Fruit fly (Drosophila melanogaster) whole organism, embryonic: ENCODE results near the gene GILT3.

Experiments
- Atf6 ChIP-seq: fragments of 200-800 bp; sonication (Bioruptor generic); IDR thresholded peaks from 2 replicates; pipeline ENCODE4 v1.3.6; 2022; ENCODE audit warnings: missing biosample characterization, missing genetic modification characterization
- Bgb ChIP-seq: fragments of 200-800 bp; sonication (Bioruptor generic); IDR thresholded peaks from 2 replicates; pipeline ENCODE4 v1.3.6; 2022; ENCODE audit warnings: missing biosample characterization, missing genetic modification characterization; ENCODE audit not compliant: partially characterized antibody
- CG10147 ChIP-seq: fragments of 200-800 bp; sonication (Bioruptor generic); optimal IDR thresholded peaks from 2 replicates; lab custom pipeline; 2019; ENCODE audit warnings: missing biosample characterization, mild to moderate bottlenecking, missing genetic modification characterization, moderate library complexity
- CG10979 ChIP-seq: fragments of 200-800 bp; sonication (Bioruptor generic); optimal IDR thresholded peaks from 2 replicates; lab custom pipeline; 2018; ENCODE audit warnings: missing biosample characterization, mild to moderate bottlenecking, missing genetic modification characterization, moderate library complexity
- CG12942 ChIP-seq: fragments of 200-800 bp; sonication (Bioruptor generic); optimal IDR thresholded peaks from 3 replicates; lab custom pipeline; 2016; ENCODE audit warnings: missing biosample characterization, missing genetic modification characterization
- CG1529 ChIP-seq: fragments of 200-800 bp; sonication (Bioruptor generic); optimal IDR thresholded peaks from 3 replicates; lab custom pipeline; 2018; ENCODE audit warnings: missing biosample characterization, missing genetic modification characterization
- CG15514 ChIP-seq: fragments of 200-800 bp; sonication (Bioruptor generic); optimal IDR thresholded peaks from 3 replicates; lab custom pipeline; 2017; ENCODE audit warnings: missing biosample characterization, missing genetic modification characterization, mild to moderate bottlenecking, moderate library complexity, missing genetic modification reagents
- CG17568 ChIP-seq: fragments of 200-800 bp; sonication (Bioruptor generic); optimal IDR thresholded peaks from 2 replicates; lab custom pipeline; 2018; ENCODE audit warnings: missing biosample characterization, mild to moderate bottlenecking, missing genetic modification characterization, moderate library complexity
- CG17912 ChIP-seq: fragments of 200-800 bp; sonication (Bioruptor generic); optimal IDR thresholded peaks from 2 replicates; lab custom pipeline; 2018; ENCODE audit warnings: missing biosample characterization, mild to moderate bottlenecking, missing genetic modification characterization
- CG18476 ChIP-seq: fragments of 200-800 bp; sonication (Bioruptor generic); optimal IDR thresholded peaks from 2 replicates; lab custom pipeline; 2016; ENCODE audit warnings: missing biosample characterization, mild to moderate bottlenecking, missing genetic modification characterization
- CG18764 ChIP-seq: fragments of 200-800 bp; sonication (Bioruptor generic); optimal IDR thresholded peaks from 3 replicates; lab custom pipeline; 2016; ENCODE audit warnings: missing biosample characterization, missing genetic modification characterization
- CG2199 ChIP-seq: fragments of 200-800 bp; sonication (Bioruptor generic); IDR thresholded peaks from 3 replicates; pipeline ENCODE4 v1.3.6; 2022; ENCODE audit warnings: missing biosample characterization, missing genetic modification characterization
- CG3065 ChIP-seq: fragments of 200-800 bp; sonication (Bioruptor generic); optimal IDR thresholded peaks from 2 replicates; lab custom pipeline; 2016; ENCODE audit warnings: missing biosample characterization, missing genetic modification characterization
- CG33557 ChIP-seq: fragments of 200-800 bp; sonication (Bioruptor generic); optimal IDR thresholded peaks from 2 replicates; lab custom pipeline; 2019; ENCODE audit warnings: missing biosample characterization, mild to moderate bottlenecking, missing genetic modification characterization, moderate library complexity
- CG3847 ChIP-seq: fragments of 200-800 bp; sonication (Bioruptor generic); IDR thresholded peaks from 2 replicates; pipeline ENCODE4 v1.3.6; 2022; ENCODE audit warnings: missing biosample characterization, missing genetic modification characterization
- CG6854 ChIP-seq: fragments of 200-800 bp; sonication (Bioruptor generic); optimal IDR thresholded peaks from 3 replicates; lab custom pipeline; 2017; ENCODE audit warnings: missing biosample characterization, mild to moderate bottlenecking, missing genetic modification characterization
- CG7271 ChIP-seq: fragments of 200-800 bp; sonication (Bioruptor generic); optimal IDR thresholded peaks from 2 replicates; lab custom pipeline; 2018; ENCODE audit warnings: missing biosample characterization, mild to moderate bottlenecking, missing genetic modification characterization, moderate library complexity
- CG8359 ChIP-seq: fragments of 200-800 bp; sonication (Bioruptor generic); optimal IDR thresholded peaks from 2 replicates; lab custom pipeline; 2017; ENCODE audit warnings: missing biosample characterization, mild to moderate bottlenecking, missing genetic modification characterization, borderline replicate concordance
- CG9817 ChIP-seq: fragments of 200-800 bp; sonication (Bioruptor generic); optimal IDR thresholded peaks from 2 replicates; lab custom pipeline; 2018; ENCODE audit warnings: missing biosample characterization, mild to moderate bottlenecking, missing genetic modification characterization, moderate library complexity
- CG9932 ChIP-seq: fragments of 200-800 bp; sonication (Bioruptor generic); IDR thresholded peaks from 2 replicates; pipeline ENCODE4 v1.3.6; 2022; ENCODE audit warnings: missing biosample characterization, missing genetic modification characterization
- CrebB ChIP-seq: fragments of 200-800 bp; sonication (Bioruptor generic); optimal IDR thresholded peaks from 3 replicates; lab custom pipeline; 2018; ENCODE audit warnings: missing biosample characterization, mild to moderate bottlenecking, missing genetic modification characterization
- Dip3 ChIP-seq: fragments of 200-800 bp; sonication (Bioruptor generic); optimal IDR thresholded peaks from 3 replicates; lab custom pipeline; 2016; ENCODE audit warnings: missing biosample characterization, missing genetic modification characterization
- E2f2 ChIP-seq: fragments of 200-800 bp; sonication (Bioruptor generic); IDR thresholded peaks from 2 replicates; pipeline ENCODE4 v1.3.6; 2022; ENCODE audit warnings: missing biosample characterization, missing genetic modification characterization
- HLHmδ ChIP-seq: fragments of 200-800 bp; sonication (Bioruptor generic); optimal IDR thresholded peaks from 2 replicates; lab custom pipeline; 2018; ENCODE audit warnings: missing biosample characterization, mild to moderate bottlenecking, missing genetic modification characterization, moderate library complexity
- Hand ChIP-seq: fragments of 200-800 bp; sonication (Bioruptor generic); optimal IDR thresholded peaks from 2 replicates; lab custom pipeline; 2017; ENCODE audit warnings: mild to moderate bottlenecking, missing biosample characterization, missing genetic modification reagents, missing genetic modification characterization
- Pdp1 ChIP-seq, 2 experiments: fragments of 200-800 bp; sonication (Bioruptor generic); optimal IDR thresholded peaks; 3 replicates each; lab custom pipeline; 2016; ENCODE audit warnings: missing biosample characterization in 2 of 2, missing genetic modification characterization in 2 of 2, mild to moderate bottlenecking in 1 of 2, moderate library complexity in 1 of 2
- Ptx1 ChIP-seq: fragments of 200-800 bp; sonication (Bioruptor generic); IDR thresholded peaks from 2 replicates; pipeline ENCODE4 v1.3.6; 2022; ENCODE audit warnings: missing biosample characterization, missing genetic modification characterization
- Side ChIP-seq: fragments of 200-800 bp; sonication (Bioruptor generic); optimal IDR thresholded peaks from 2 replicates; lab custom pipeline; 2016; ENCODE audit warnings: missing biosample characterization, missing genetic modification characterization
- Sin3A ChIP-seq: fragments of >200 bp; optimal IDR thresholded peaks from 2 replicates; lab custom pipeline; 2018
- Stat92E ChIP-seq, 3 experiments: fragments of >200 bp in 2 of 3; fragments of 200-800 bp in 1 of 3; sonication (Bioruptor generic) in 1 of 3; optimal IDR thresholded peaks; 2 replicates each; lab custom pipeline; 2017 to 2019; ENCODE audit warnings: missing biosample characterization in 3 of 3, missing genetic modification characterization in 3 of 3, mild to moderate bottlenecking in 1 of 3, moderate library complexity in 1 of 3
- TFAM ChIP-seq: fragments of 200-800 bp; sonication (Bioruptor generic); optimal IDR thresholded peaks from 2 replicates; lab custom pipeline; 2017; ENCODE audit warnings: missing biosample characterization, missing genetic modification characterization, inconsistent platforms
- ase ChIP-seq: fragments of 200-800 bp; sonication (Bioruptor generic); IDR thresholded peaks from 3 replicates; pipeline ENCODE4 v1.3.6; 2022; ENCODE audit warnings: missing biosample characterization, missing genetic modification characterization
- az2 ChIP-seq: fragments of 200-800 bp; sonication (Bioruptor generic); optimal IDR thresholded peaks from 3 replicates; lab custom pipeline; 2016; ENCODE audit warnings: missing biosample characterization, missing genetic modification characterization
- bowl ChIP-seq: fragments of 200-800 bp; sonication (Bioruptor generic); IDR thresholded peaks from 2 replicates; pipeline ENCODE4 v1.3.6; 2022; ENCODE audit warnings: missing biosample characterization, missing genetic modification characterization
- dan ChIP-seq: fragments of 200-800 bp; sonication (Bioruptor generic); IDR thresholded peaks from 2 replicates; pipeline ENCODE4 v1.3.6; 2022; ENCODE audit warnings: missing biosample characterization, missing genetic modification characterization
- exex ChIP-seq: fragments of 200-800 bp; sonication (Bioruptor generic); optimal IDR thresholded peaks from 4 replicates; lab custom pipeline; 2018; ENCODE audit warnings: missing biosample characterization, mild to moderate bottlenecking, missing genetic modification characterization, moderate library complexity
- fd64A ChIP-seq: fragments of 200-800 bp; sonication (Bioruptor generic); optimal IDR thresholded peaks from 3 replicates; lab custom pipeline; 2018; ENCODE audit warnings: missing biosample characterization, mild to moderate bottlenecking, missing genetic modification characterization
- fu2 ChIP-seq: fragments of 200-800 bp; sonication (Bioruptor generic); optimal IDR thresholded peaks from 2 replicates; lab custom pipeline; 2016; ENCODE audit warnings: missing biosample characterization, missing genetic modification characterization
- gce ChIP-seq: fragments of 200-800 bp; sonication (Bioruptor generic); IDR thresholded peaks from 3 replicates; pipeline ENCODE4 v1.3.6; 2022; ENCODE audit warnings: missing biosample characterization, missing genetic modification characterization
- grau ChIP-seq: fragments of 200-800 bp; optimal IDR thresholded peaks from 3 replicates; lab custom pipeline; 2019; ENCODE audit warnings: missing biosample characterization, mild to moderate bottlenecking, missing genetic modification characterization, moderate library complexity
- hbn ChIP-seq: fragments of 200-800 bp; sonication (Bioruptor generic); IDR thresholded peaks from 2 replicates; pipeline ENCODE4 v1.3.6; 2022; ENCODE audit warnings: missing biosample characterization, missing genetic modification characterization; ENCODE audit not compliant: partially characterized antibody
- ind ChIP-seq: fragments of 200-800 bp; sonication (Bioruptor generic); optimal IDR thresholded peaks from 3 replicates; lab custom pipeline; 2016; ENCODE audit warnings: missing biosample characterization, missing genetic modification characterization
- pb ChIP-seq: fragments of 200-800 bp; sonication (Bioruptor generic); optimal IDR thresholded peaks from 3 replicates; lab custom pipeline; 2016; ENCODE audit warnings: missing biosample characterization, missing genetic modification characterization
- phol ChIP-seq: fragments of 200-800 bp; sonication (Bioruptor generic); optimal IDR thresholded peaks from 3 replicates; lab custom pipeline; 2018; ENCODE audit warnings: missing biosample characterization, mild to moderate bottlenecking, missing genetic modification characterization, moderate library complexity
- row ChIP-seq: fragments of 200-800 bp; sonication (Bioruptor generic); IDR thresholded peaks from 3 replicates; pipeline ENCODE4 v1.3.6; 2022; ENCODE audit warnings: missing biosample characterization, missing genetic modification characterization
- slbo ChIP-seq: fragments of 200-800 bp; sonication (Bioruptor generic); IDR thresholded peaks from 2 replicates; pipeline ENCODE4 v1.3.6; 2022; ENCODE audit warnings: missing biosample characterization, missing genetic modification characterization
- ssp ChIP-seq: fragments of 200-800 bp; sonication (Bioruptor generic); IDR thresholded peaks from 2 replicates; pipeline ENCODE4 v1.3.6; 2022; ENCODE audit warnings: missing biosample characterization, missing genetic modification characterization
- sug ChIP-seq: fragments of 200-800 bp; optimal IDR thresholded peaks from 2 replicates; lab custom pipeline; 2019; ENCODE audit warnings: missing biosample characterization, mild to moderate bottlenecking, missing genetic modification characterization, moderate library complexity
- wdn ChIP-seq: fragments of 200-800 bp; sonication (Bioruptor generic); IDR thresholded peaks from 2 replicates; pipeline ENCODE4 v1.3.6; 2022; ENCODE audit warnings: missing biosample characterization, missing genetic modification characterization

GILT3 gene

DNA sequence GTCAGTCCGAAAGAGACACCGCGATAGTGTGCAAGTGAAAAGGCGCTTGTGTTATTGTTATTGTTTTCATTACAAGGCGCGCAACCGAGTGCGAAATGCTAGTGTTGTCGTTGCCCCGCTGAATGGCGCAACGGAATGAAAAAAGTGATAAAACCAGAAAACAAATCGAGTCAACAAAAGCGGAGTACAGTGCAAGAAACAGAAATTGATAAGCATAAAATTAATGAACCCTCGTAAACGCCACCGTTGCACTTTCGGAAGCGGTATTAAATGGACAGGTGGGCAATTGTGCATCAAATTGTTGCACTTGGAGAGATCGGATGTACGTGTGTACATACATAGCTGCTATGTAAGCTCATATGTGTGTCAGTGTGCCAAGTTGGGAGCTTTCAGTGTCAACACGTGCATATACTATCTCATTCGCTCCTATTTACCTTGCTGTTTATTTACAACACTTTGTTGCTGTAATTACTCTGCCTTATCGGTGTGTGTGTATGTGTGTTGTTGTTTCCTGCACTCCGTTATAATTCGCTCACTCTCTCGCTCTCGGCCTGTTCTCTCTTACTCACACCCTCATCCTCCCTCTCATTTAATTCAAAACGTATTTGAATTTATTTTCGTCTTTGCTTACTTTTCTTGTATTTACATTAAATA, 46.4 kb downstream of the GILT3 start (continued):
- TF ChIP-seq Pdp1 (GFP tag; optimal IDR thresholded peaks at IDR 0.05; lab: Kevin White, UChicago) (peak; percentile 29 to 89), fu2 (GFP tag; lab: Kevin White, UChicago) (no peak), hbn (GFP tag; lab: Robert Waterston, UW) (no peak), CG10979 (tag; lab: Kevin White, UChicago) (peak; percentile 18), ase (GFP tag; lab: Robert Waterston, UW) (peak; percentile 50; the same call in 1 of the 3 replicates), CG2199 (0 out of 3 replicates have a peak, but pooled peaks have one; percentile 42), E2f2 (peak; percentile 36; the same call in 1 of the 2 replicates), sug (peak; percentile 17), Side (peak; percentile 49), Dip3 (GFP tag; lab: Kevin White, UChicago) (no peak), bowl (GFP tag; lab: Robert Waterston, UW) (peak; percentile 49; the same call in 1 of the 2 replicates), slbo (GFP tag; lab: Robert Waterston, UW) (no peak), Stat92E (GFP tag; optimal IDR thresholded peaks at IDR 0.05; lab: Kevin White, UChicago) (peak in 1 of 3 experiments; percentile 47), CG3847 (GFP tag; lab: Robert Waterston, UW) (no peak), fd64A (GFP tag; lab: Kevin White, UChicago) (peak; percentile 85), CG9932 (GFP tag; lab: Robert Waterston, UW) (0 out of 2 replicates have a peak, but pooled peaks have one; percentile 5), CG10147 (GFP tag; lab: Kevin White, UChicago) (no peak), CG6854 (GFP tag; lab: Kevin White, UChicago) (peak; percentile 41), wdn (no peak), CG18764 (no peak), Bgb (GFP tag; lab: Robert Waterston, UW) (peak; percentile 49; the same call in 1 of the 2 replicates), CG1529 (GFP tag; lab: Kevin White, UChicago) (peak; percentile 39), CG7271 (tag; lab: Kevin White, UChicago) (no peak), Hand (no peak), CG17568 (GFP tag; lab: Kevin White, UChicago) (peak; percentile 48), az2 (no peak), CG3065 (GFP tag; lab: Kevin White, UChicago) (no peak), CG9817 (peak; percentile 7), TFAM (GFP tag; lab: Kevin White, UChicago) (peak; percentile 13), Sin3A (lab: Kevin White, UChicago) (no peak), grau (tag; lab: Kevin White, UChicago) (no peak), CG17912 (GFP tag; lab: Kevin White, UChicago) (peak; percentile 32), CG8359 (GFP tag; lab: Kevin White, UChicago) (peak; percentile 52), CG12942 (GFP tag; lab: Kevin White, UChicago) (no peak), ssp (GFP tag; lab: Robert Waterston, UW) (no peak), CG18476 (peak; percentile 37), CrebB (tag; lab: Kevin White, UChicago) (peak; percentile 48), gce (peak; percentile 91), row (GFP tag; lab: Robert Waterston, UW) (no peak), ind (GFP tag; lab: Kevin White, UChicago) (peak; percentile 18), phol (tag; lab: Kevin White, UChicago) (no peak), pb (GFP tag; lab: Kevin White, UChicago) (peak; percentile 73), Atf6 (peak; percentile 52; the same call in 1 of the 2 replicates), dan (GFP tag; lab: Robert Waterston, UW) (no peak), CG15514 (peak; percentile 11), CG33557 (peak; percentile 30), exex (peak; percentile 51), Ptx1 (GFP tag; lab: Robert Waterston, UW) (peak; percentile 17; the same call in 1 of the 2 replicates), HLHmδ (GFP tag; lab: Kevin White, UChicago) (peak; percentile 36)
